Fruit fly (Drosophila melanogaster) whole organism, embryonic: Measurements from ENCODE around the gene PK1-R.

Experiments
- Asciz ChIP-seq: fragments of 200-800 bp; sonication (Bioruptor generic); optimal IDR thresholded peaks from 2 replicates; lab custom pipeline; 2017; ENCODE audit warnings: missing biosample characterization, mild to moderate bottlenecking, missing genetic modification characterization, missing genetic modification reagents
- Awh ChIP-seq: fragments of 200-800 bp; sonication (Bioruptor generic); IDR thresholded peaks from 2 replicates; pipeline ENCODE4, ENCODE4 v1.3.6; 2022; ENCODE audit warnings: missing biosample characterization, missing genetic modification characterization
- Bteb2 ChIP-seq: fragments of 200-800 bp; sonication (Bioruptor generic); optimal IDR thresholded peaks from 2 replicates; lab custom pipeline; 2016; ENCODE audit warnings: missing biosample characterization, missing genetic modification characterization
- CG10543 ChIP-seq: fragments of 200-800 bp; sonication (Bioruptor generic); optimal IDR thresholded peaks from 3 replicates; lab custom pipeline; 2017; ENCODE audit warnings: missing biosample characterization, mild to moderate bottlenecking, missing genetic modification characterization, moderate library complexity
- CG11085 ChIP-seq: fragments of 200-800 bp; sonication (Bioruptor generic); IDR thresholded peaks from 2 replicates; pipeline ENCODE4 v1.3.6; 2022; ENCODE audit warnings: missing biosample characterization, missing genetic modification characterization
- CG11723 ChIP-seq: fragments of 200-800 bp; sonication (Bioruptor generic); optimal IDR thresholded peaks from 2 replicates; lab custom pipeline; 2017; ENCODE audit warnings: missing biosample characterization, mild to moderate bottlenecking, missing genetic modification characterization
- CG13424 ChIP-seq: fragments of 200-800 bp; sonication (Bioruptor generic); optimal IDR thresholded peaks from 2 replicates; lab custom pipeline; 2019; ENCODE audit warnings: missing biosample characterization, mild to moderate bottlenecking, missing genetic modification characterization, moderate library complexity
- CG14050 ChIP-seq: fragments of 200-800 bp; sonication (Bioruptor generic); IDR thresholded peaks from 3 replicates; pipeline ENCODE4 v1.3.6; 2022; ENCODE audit warnings: missing biosample characterization, missing genetic modification characterization
- CG15073 ChIP-seq: fragments of 200-800 bp; sonication (Bioruptor generic); optimal IDR thresholded peaks from 2 replicates; lab custom pipeline; 2016; ENCODE audit warnings: missing biosample characterization, missing genetic modification characterization
- CG15479 ChIP-seq: fragments of 200-800 bp; sonication (Bioruptor generic); optimal IDR thresholded peaks from 3 replicates; lab custom pipeline; 2019; ENCODE audit warnings: missing biosample characterization, mild to moderate bottlenecking, missing genetic modification characterization, moderate library complexity
- CG16813 ChIP-seq: fragments of 200-800 bp; sonication (Bioruptor generic); IDR thresholded peaks from 3 replicates; pipeline ENCODE4 v1.3.6; 2022; ENCODE audit warnings: missing biosample characterization, missing genetic modification characterization; ENCODE audit not compliant: partially characterized antibody
- CG17568 ChIP-seq: fragments of 200-800 bp; sonication (Bioruptor generic); optimal IDR thresholded peaks from 2 replicates; lab custom pipeline; 2018; ENCODE audit warnings: missing biosample characterization, mild to moderate bottlenecking, missing genetic modification characterization, moderate library complexity
- CG1832 ChIP-seq: fragments of 200-800 bp; sonication (Bioruptor generic); optimal IDR thresholded peaks from 2 replicates; lab custom pipeline; 2017; ENCODE audit warnings: missing biosample characterization, mild to moderate bottlenecking, missing genetic modification characterization, inconsistent platforms
- CG2120 ChIP-seq: fragments of 200-800 bp; sonication (Bioruptor generic); optimal IDR thresholded peaks from 3 replicates; lab custom pipeline; 2016; ENCODE audit warnings: missing biosample characterization, missing genetic modification characterization
- CG33557 ChIP-seq: fragments of 200-800 bp; sonication (Bioruptor generic); optimal IDR thresholded peaks from 2 replicates; lab custom pipeline; 2019; ENCODE audit warnings: missing biosample characterization, mild to moderate bottlenecking, missing genetic modification characterization, moderate library complexity
- CG6175 ChIP-seq: fragments of 200-800 bp; sonication (Bioruptor generic); IDR thresholded peaks from 3 replicates; pipeline ENCODE4 v1.3.6; 2022; ENCODE audit warnings: missing biosample characterization, missing genetic modification characterization
- CG6689 ChIP-seq: fragments of 200-800 bp; sonication (Bioruptor generic); IDR thresholded peaks from 2 replicates; pipeline ENCODE4 v1.3.6; 2022; ENCODE audit warnings: missing biosample characterization, missing genetic modification characterization
- CG7556 ChIP-seq: fragments of 200-800 bp; sonication (Bioruptor generic); optimal IDR thresholded peaks from 2 replicates; lab custom pipeline; 2017; ENCODE audit warnings: missing biosample characterization, mild to moderate bottlenecking, missing genetic modification characterization
- CG7745 ChIP-seq: fragments of 200-800 bp; sonication (Bioruptor generic); optimal IDR thresholded peaks from 2 replicates; lab custom pipeline; 2018; ENCODE audit warnings: missing biosample characterization, mild to moderate bottlenecking, missing genetic modification characterization, moderate library complexity
- CG8388 ChIP-seq: fragments of 200-800 bp; sonication (Bioruptor generic); optimal IDR thresholded peaks from 2 replicates; lab custom pipeline; 2019; ENCODE audit warnings: missing biosample characterization, mild to moderate bottlenecking, missing genetic modification characterization, moderate library complexity
- CG9797 ChIP-seq: fragments of 200-800 bp; sonication (Bioruptor generic); optimal IDR thresholded peaks from 3 replicates; lab custom pipeline; 2018; ENCODE audit warnings: missing biosample characterization, mild to moderate bottlenecking, missing genetic modification characterization
- D19A ChIP-seq: fragments of 200-800 bp; optimal IDR thresholded peaks from 3 replicates; lab custom pipeline; 2019; ENCODE audit warnings: missing biosample characterization, mild to moderate bottlenecking, missing genetic modification characterization, moderate library complexity
- D19B ChIP-seq: fragments of 200-800 bp; sonication (Bioruptor generic); optimal IDR thresholded peaks from 2 replicates; lab custom pipeline; 2017; ENCODE audit warnings: missing biosample characterization, mild to moderate bottlenecking, missing genetic modification characterization
- Doc2 ChIP-seq: fragments of 200-800 bp; sonication (Bioruptor generic); IDR thresholded peaks from 2 replicates; pipeline ENCODE4 v1.3.6; 2022; ENCODE audit warnings: missing biosample characterization, missing genetic modification characterization
- E2f2 ChIP-seq: fragments of 200-800 bp; sonication (Bioruptor generic); IDR thresholded peaks from 2 replicates; pipeline ENCODE4 v1.3.6; 2022; ENCODE audit warnings: missing biosample characterization, missing genetic modification characterization
- HLH3B ChIP-seq: fragments of 200-800 bp; sonication (Bioruptor generic); IDR thresholded peaks from 2 replicates; pipeline ENCODE4 v1.3.6; 2022; ENCODE audit warnings: missing biosample characterization, missing genetic modification characterization
- Med ChIP-seq: fragments of 200-800 bp; sonication (Bioruptor generic); peaks from one replicate; lab custom pipeline; 2016; ENCODE audit warnings: missing biosample characterization, missing genetic modification characterization, mild to moderate bottlenecking, inconsistent platforms, moderate library complexity
- Myb ChIP-seq: fragments of 200-800 bp; sonication (Bioruptor generic); optimal IDR thresholded peaks from 2 replicates; lab custom pipeline; 2016; ENCODE audit warnings: missing biosample characterization, missing genetic modification characterization
- Nf-YC ChIP-seq: fragments of 200-800 bp; optimal IDR thresholded peaks from 3 replicates; lab custom pipeline; 2019; ENCODE audit warnings: missing biosample characterization, mild to moderate bottlenecking, missing genetic modification characterization, moderate library complexity
- NfI ChIP-seq: fragments of 200-800 bp; sonication (Bioruptor generic); optimal IDR thresholded peaks from 3 replicates; lab custom pipeline; 2018; ENCODE audit warnings: missing biosample characterization, mild to moderate bottlenecking, missing genetic modification characterization, moderate library complexity
- Taf1 ChIP-seq: fragments of 200-800 bp; sonication (Bioruptor generic); IDR thresholded peaks from 2 replicates; pipeline ENCODE4 v1.3.6; 2022; ENCODE audit warnings: missing biosample characterization, missing genetic modification characterization
- YL-1 ChIP-seq: fragments of 200-800 bp; sonication (Bioruptor generic); optimal IDR thresholded peaks from 3 replicates; lab custom pipeline; 2017; ENCODE audit warnings: missing biosample characterization, mild to moderate bottlenecking, missing genetic modification characterization
- crc ChIP-seq: fragments of 200-800 bp; sonication (Bioruptor generic); optimal IDR thresholded peaks from 2 replicates; lab custom pipeline; 2016; ENCODE audit warnings: missing biosample characterization, missing genetic modification characterization
- fd102C ChIP-seq: fragments of 200-800 bp; sonication (Bioruptor generic); optimal IDR thresholded peaks from 2 replicates; lab custom pipeline; 2018; ENCODE audit warnings: missing biosample characterization, mild to moderate bottlenecking, missing genetic modification characterization, moderate library complexity
- fru ChIP-seq: fragments of >200 bp; optimal IDR thresholded peaks from 2 replicates; lab custom pipeline; 2017
- gfzf ChIP-seq: fragments of 200-800 bp; sonication (Bioruptor generic); optimal IDR thresholded peaks from 2 replicates; lab custom pipeline; 2016; ENCODE audit warnings: missing biosample characterization, mild to moderate bottlenecking, missing genetic modification characterization, moderate library complexity
- hb ChIP-seq: fragments of 200-800 bp; sonication (Bioruptor generic); IDR thresholded peaks from 3 replicates; pipeline ENCODE4 v1.3.6; 2022; ENCODE audit warnings: missing biosample characterization, missing genetic modification characterization; ENCODE audit not compliant: partially characterized antibody
- jing ChIP-seq: fragments of 200-800 bp; sonication (Bioruptor generic); optimal IDR thresholded peaks from 2 replicates; lab custom pipeline; 2018; ENCODE audit warnings: missing biosample characterization, mild to moderate bottlenecking, missing genetic modification characterization
- mirr ChIP-seq: fragments of 200-800 bp; sonication (Bioruptor generic); optimal IDR thresholded peaks from 3 replicates; lab custom pipeline; 2018; ENCODE audit warnings: missing biosample characterization, mild to moderate bottlenecking, missing genetic modification characterization
- pita ChIP-seq: fragments of 200-800 bp; sonication (Bioruptor generic); optimal IDR thresholded peaks from 2 replicates; lab custom pipeline; 2017; ENCODE audit warnings: missing biosample characterization, mild to moderate bottlenecking, missing genetic modification characterization
- psq ChIP-seq: fragments of 200-800 bp; sonication (Bioruptor generic); optimal IDR thresholded peaks from 2 replicates; lab custom pipeline; 2017; ENCODE audit warnings: missing biosample characterization, missing genetic modification characterization
- sc ChIP-seq, 3 experiments: fragments of >200 bp in 2 of 3; fragments of 200-800 bp in 1 of 3; sonication (Bioruptor generic) in 1 of 3; optimal IDR thresholded peaks; 2 replicates in 2 of 3; 3 replicates in 1 of 3; lab custom pipeline; 2017; ENCODE audit warnings: mild to moderate bottlenecking in 1 of 3, missing biosample characterization in 1 of 3, missing genetic modification characterization in 1 of 3, missing genetic modification reagents in 1 of 3
- schlank ChIP-seq: fragments of 200-800 bp; sonication (Bioruptor generic); optimal IDR thresholded peaks from 2 replicates; lab custom pipeline; 2018; ENCODE audit warnings: missing biosample characterization, mild to moderate bottlenecking, missing genetic modification characterization
- seq ChIP-seq: fragments of 200-800 bp; sonication (Bioruptor generic); IDR thresholded peaks from 2 replicates; pipeline ENCODE4 v1.3.6; 2022; ENCODE audit warnings: missing biosample characterization, missing genetic modification characterization
- slou ChIP-seq: fragments of 200-800 bp; sonication (Bioruptor generic); optimal IDR thresholded peaks from 3 replicates; lab custom pipeline; 2016; ENCODE audit warnings: missing biosample characterization, missing genetic modification characterization
- tap ChIP-seq: fragments of 200-800 bp; optimal IDR thresholded peaks from 3 replicates; lab custom pipeline; 2019; ENCODE audit warnings: missing biosample characterization, mild to moderate bottlenecking, missing genetic modification characterization, moderate library complexity
- twi ChIP-seq: fragments of 200-800 bp; optimal IDR thresholded peaks from 2 replicates; lab custom pipeline; 2019; ENCODE audit warnings: missing biosample characterization, mild to moderate bottlenecking, missing genetic modification characterization, moderate library complexity
- vfl ChIP-seq: fragments of 200-800 bp; sonication (Bioruptor generic); optimal IDR thresholded peaks from 2 replicates; lab custom pipeline; 2016; ENCODE audit warnings: missing biosample characterization, missing genetic modification characterization
- wek ChIP-seq: fragments of 200-800 bp; sonication (Bioruptor generic); optimal IDR thresholded peaks from 3 replicates; lab custom pipeline; 2018; ENCODE audit warnings: missing biosample characterization, mild to moderate bottlenecking, missing genetic modification characterization, moderate library complexity

Gene PK1-R

dm6 chr3R:14053037-14053808, 49.7 kb downstream of the PK1-R start (continued):
- TF ChIP-seq Taf1 (GFP tag; lab: Robert Waterston, UW) (peak; percentile 98), CG10543 (GFP tag; lab: Kevin White, UChicago) (peak; percentile 86), Doc2 (GFP tag; lab: Robert Waterston, UW) (peak; percentile 92), D19B (GFP tag; lab: Kevin White, UChicago) (peak; percentile 94), E2f2 (GFP tag; lab: Robert Waterston, UW) (peak; percentile 82), Bteb2 (GFP tag; lab: Kevin White, UChicago) (peak; percentile 87), Awh (peak; percentile 97), CG11085 (peak; percentile 97), wek (GFP tag; lab: Kevin White, UChicago) (peak; percentile 83), fru (lab: Kevin White, UChicago) (no peak), CG6175 (GFP tag; lab: Robert Waterston, UW) (peak; percentile 96; the same call in 2 of the 3 replicates), tap (tag; lab: Kevin White, UChicago) (peak; percentile 97), CG1832 (GFP tag; lab: Kevin White, UChicago) (peak; percentile 32), CG33557 (GFP tag; lab: Kevin White, UChicago) (peak; percentile 5), CG17568 (GFP tag; lab: Kevin White, UChicago) (peak; percentile 95), pita (GFP tag; lab: Kevin White, UChicago) (no peak), Med (peak; percentile 97), CG7556 (GFP tag; lab: Kevin White, UChicago) (peak; percentile 95), CG15479 (no peak), psq (peak; percentile 86), CG16813 (GFP tag; lab: Robert Waterston, UW) (no peak), Nf-YC (tag; lab: Kevin White, UChicago) (peak; percentile 75), CG9797 (GFP tag; lab: Kevin White, UChicago) (peak; percentile 35), CG7745 (tag; lab: Kevin White, UChicago) (no peak), CG15073 (GFP tag; lab: Kevin White, UChicago) (peak; percentile 59), crc (GFP tag; lab: Kevin White, UChicago) (peak; percentile 31), slou (GFP tag; lab: Kevin White, UChicago) (peak; percentile 90), vfl (GFP tag; lab: Kevin White, UChicago) (peak; percentile 87), HLH3B (peak; percentile 98), Myb (GFP tag; lab: Kevin White, UChicago) (peak; percentile 50), YL-1 (peak; percentile 85), sc (optimal IDR thresholded peaks at IDR 0.05; lab: Kevin White, UChicago) (no peak), sc (GFP tag; optimal IDR thresholded peaks at IDR 0.05; lab: Kevin White, UChicago) (peak; percentile 91), schlank (tag; lab: Kevin White, UChicago) (peak; percentile 93), CG14050 (GFP tag; lab: Robert Waterston, UW) (peak; percentile 97), jing (GFP tag; lab: Kevin White, UChicago) (peak; percentile 92), mirr (peak; percentile 60), CG2120 (GFP tag; lab: Kevin White, UChicago) (peak; percentile 98), NfI (peak; percentile 96), gfzf (GFP tag; lab: Kevin White, UChicago) (no peak), hb (no peak), fd102C (GFP tag; lab: Kevin White, UChicago) (no peak), twi (peak; percentile 91), seq (GFP tag; lab: Robert Waterston, UW) (peak; percentile 97), CG13424 (peak; percentile 97), CG11723 (GFP tag; lab: Kevin White, UChicago) (peak; percentile 94), CG6689 (peak; percentile 97), CG8388 (GFP tag; lab: Kevin White, UChicago) (peak; percentile 92), Asciz (peak; percentile 96), D19A (tag; lab: Kevin White, UChicago) (peak; percentile 91)
